Worm (Caenorhabditis elegans): ENCODE data around the gene gly-20.
A peak's percentile ranks its signal among the peaks of the same experiment; 100 is the strongest.
"Not testable (repeated sequence)": the region's sequence is repeated elsewhere in the genome, so short reads cannot be mapped to it uniquely, and the experiment has no call there.

The gly-20 gene

DNA sequence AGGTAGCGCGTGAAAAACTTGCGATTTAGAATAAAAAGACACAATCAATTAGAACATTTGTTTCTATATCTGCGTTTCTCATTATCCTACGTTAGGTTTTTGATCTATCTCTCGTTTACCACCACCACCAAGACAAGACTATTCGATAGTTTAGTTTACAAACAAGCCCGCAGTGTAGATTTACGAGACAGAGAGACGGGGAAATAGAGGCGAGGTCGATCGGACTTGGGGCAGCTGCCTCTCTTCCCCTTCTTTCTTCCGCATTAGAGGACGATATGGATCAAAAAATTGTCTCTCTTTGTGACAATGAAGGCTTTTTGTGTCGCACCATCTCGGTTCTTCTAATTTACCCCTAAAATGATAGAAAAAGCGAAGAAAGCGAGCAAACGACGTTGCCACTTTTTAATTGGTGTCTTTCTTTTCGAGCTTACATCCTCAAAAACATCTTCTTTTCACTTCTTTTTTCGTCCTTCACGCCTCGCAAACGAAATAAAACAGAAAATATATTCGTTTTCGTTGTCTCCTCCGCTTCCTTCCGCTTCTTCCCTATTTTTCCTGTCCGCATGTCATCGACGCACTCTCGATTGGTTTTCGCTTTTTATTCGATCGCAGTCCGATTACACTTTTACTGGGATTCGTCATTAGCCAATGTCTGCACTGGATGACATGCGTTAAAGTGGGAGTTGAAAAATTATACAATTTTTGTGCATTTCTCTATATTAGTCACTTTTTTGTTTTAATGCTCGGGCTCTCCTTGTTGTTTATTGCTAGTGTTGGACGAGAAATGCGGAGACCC lies 760 bp upstream of the gly-20 start (continued):
- TF ChIP-seq mdl-1 (tag; optimal IDR thresholded peaks at IDR 0.05) (no peak), skn-1 (tag; optimal IDR thresholded peaks at IDR 0.05) (no peak), lin-14 (GFP tag; optimal IDR thresholded peaks at IDR 0.05) (peak; percentile 78), lsy-2 (tag; optimal IDR thresholded peaks at IDR 0.05) (peak in 1 of 2 experiments; percentile 11), unc-86 (tag; optimal IDR thresholded peaks at IDR 0.05) (no peak)

DNA sequence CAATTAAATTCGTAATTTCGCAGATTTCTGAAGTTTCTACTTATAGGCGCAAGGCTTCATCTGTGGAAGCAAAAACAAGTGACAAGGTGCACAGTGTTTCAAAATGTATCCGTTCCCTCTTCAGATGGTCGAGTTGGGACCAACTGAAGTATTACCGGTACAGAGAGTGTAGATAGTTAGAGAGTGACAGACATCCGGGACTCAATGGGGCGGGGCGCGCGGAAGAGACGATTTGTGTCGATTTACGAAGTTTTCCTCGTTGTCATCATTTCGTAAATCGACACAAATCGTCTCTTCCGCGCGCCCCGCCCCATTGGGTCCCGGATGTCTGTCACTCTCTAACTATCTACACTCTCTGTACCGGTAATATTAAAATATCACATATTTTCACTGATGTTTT lies 3.7 kb downstream of the gly-20 start, which contains the start of gene C03E10.3:
TSS of gene C03E10.3 (plus strand) at position 301 of the 400 bp plus-strand sequence.
- not testable (repeated sequence) for TF ChIP-seq efl-1 (optimal IDR thresholded peaks at IDR 0.05)
- peak in 1 of 2 experiments; percentile 40 for TF ChIP-seq efl-1 (GFP tag; optimal IDR thresholded peaks at IDR 0.05 in 1 of 2)

DNA sequence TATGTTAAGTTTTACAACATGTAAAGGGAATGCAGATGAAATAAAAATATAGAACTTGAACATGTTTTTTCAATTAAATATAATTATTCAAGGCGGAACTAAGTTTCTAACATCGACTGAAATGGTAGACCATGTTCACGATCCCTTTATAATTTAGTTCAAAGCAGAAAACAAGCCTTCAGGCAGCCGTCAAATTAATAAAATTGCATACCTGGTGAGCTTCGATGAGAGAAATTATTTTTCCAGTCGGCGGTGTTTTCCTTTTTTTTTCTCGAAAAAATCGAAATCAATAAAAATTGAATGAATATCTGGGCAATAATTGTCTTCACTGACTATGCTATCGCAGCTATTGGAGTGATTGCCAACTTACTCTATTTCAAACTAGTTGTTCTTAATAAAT lies 8.5 kb downstream of the gly-20 start, which contains the start of gene C03E10.1:
TSS of gene C03E10.1 (plus strand) at position 301 of the 400 bp plus-strand sequence.
- no peak for TF ChIP-seq hlh-17 (GFP tag; optimal IDR thresholded peaks at IDR 0.05; ENCODE audit: borderline replicate concordance)
- no peak for TF ChIP-seq isw-1 (GFP tag; IDR thresholded peaks at IDR 0.05)

DNA sequence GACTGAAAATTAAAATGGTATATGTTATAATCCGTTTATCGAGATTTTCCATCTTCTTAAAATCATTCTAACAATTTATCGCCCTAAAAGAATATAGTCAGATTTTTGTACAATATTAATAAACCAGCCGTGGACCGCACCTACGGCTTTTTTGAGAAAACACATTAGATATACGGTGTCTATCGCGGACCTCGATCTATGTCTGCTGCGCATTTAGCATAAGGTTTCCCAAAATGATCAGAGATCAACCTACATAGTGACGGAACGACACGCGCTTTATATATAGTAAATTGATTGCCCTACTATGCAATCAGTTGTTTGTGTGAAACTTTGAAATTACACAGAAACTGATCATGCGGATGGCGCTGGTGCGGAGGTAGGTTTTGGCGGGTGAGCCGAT lies 10.3 kb downstream of the gly-20 start:
- no peak for TF ChIP-seq tlp-1 (tag; optimal IDR thresholded peaks at IDR 0.05)
- TF ChIP-seq efl-1 (optimal IDR thresholded peaks at IDR 0.05), result no peak
- TF ChIP-seq efl-1 (GFP tag; optimal IDR thresholded peaks at IDR 0.05 in 1 of 2), result no peak
- TF ChIP-seq nhr-47 (tag; optimal IDR thresholded peaks at IDR 0.05), result no peak
- TF ChIP-seq fkh-10 (GFP tag; optimal IDR thresholded peaks at IDR 0.05), result no peak
- no peak for TF ChIP-seq ceh-8 (GFP tag; optimal IDR thresholded peaks at IDR 0.05)
- no peak for TF ChIP-seq jun-1 (tag; optimal IDR thresholded peaks at IDR 0.05)
- no peak for TF ChIP-seq dpl-1 (GFP tag; optimal IDR thresholded peaks at IDR 0.05)

DNA sequence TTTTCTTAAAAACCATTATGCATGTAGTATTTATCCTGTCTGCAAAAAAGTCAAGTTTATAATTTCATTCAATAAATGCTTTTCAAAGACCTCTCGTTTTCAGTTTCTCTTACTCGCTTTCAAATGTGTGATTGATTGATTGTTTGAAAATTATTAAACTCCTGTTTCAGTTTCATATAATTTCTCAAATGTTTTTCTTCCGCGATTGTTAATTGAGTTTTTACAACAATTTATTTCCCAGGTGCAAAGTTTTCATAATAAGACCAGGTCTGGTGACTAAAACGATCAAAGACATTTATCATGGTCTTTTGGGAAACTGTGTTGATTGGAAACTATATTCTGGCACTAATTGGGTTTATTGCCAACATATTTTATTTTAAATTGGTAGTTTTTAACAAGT lies 12.0 kb downstream of the gly-20 start, which contains the start of gene T03F7.6:
TSS of gene T03F7.6 (plus strand) at position 301 of the 400 bp plus-strand sequence.
- TF ChIP-seq unc-130 (tag; optimal IDR thresholded peaks at IDR 0.05) (no peak), fos-1 (tag; optimal IDR thresholded peaks at IDR 0.05) (no peak), C34B4.2 (tag; optimal IDR thresholded peaks at IDR 0.05) (no peak), dsc-1 (tag; optimal IDR thresholded peaks at IDR 0.05) (no peak), tbx-2 (tag; optimal IDR thresholded peaks at IDR 0.05) (no peak), vab-15 (tag; optimal IDR thresholded peaks at IDR 0.05) (no peak), nhr-237 (tag; optimal IDR thresholded peaks at IDR 0.05) (no peak), Y116A8C.19 (tag; optimal IDR thresholded peaks at IDR 0.05; ENCODE audit: borderline replicate concordance) (no peak), egl-27 (tag; optimal IDR thresholded peaks at IDR 0.05) (no peak), ceh-8 (GFP tag; optimal IDR thresholded peaks at IDR 0.05) (no peak), unc-98 (GFP tag; IDR thresholded peaks at IDR 0.05) (no peak), nhr-71 (tag; optimal IDR thresholded peaks at IDR 0.05) (no peak), lin-35 (GFP tag; optimal IDR thresholded peaks at IDR 0.05) (no peak), sup-37 (GFP tag; optimal IDR thresholded peaks at IDR 0.05) (no peak), alr-1 (tag; optimal IDR thresholded peaks at IDR 0.05; ENCODE audit: borderline replicate concordance) (no peak), nhr-85 (tag) (no peak), efl-3 (GFP tag; optimal IDR thresholded peaks at IDR 0.05) (no peak), nhr-19 (GFP tag; conservative IDR thresholded peaks at IDR 0.05) (no peak), lin-14 (GFP tag; optimal IDR thresholded peaks at IDR 0.05) (no peak)
